Worm (Caenorhabditis elegans) whole organism, young adult: Measurements from ENCODE around the gene K10C9.1.

Source experiments
- B0019.2 ChIP-seq: fragments of 200-800 bp; sonication (Bioruptor generic); conservative IDR thresholded peaks from 2 replicates; pipeline ENCODE4 v1.3.6; 2022; ENCODE audit warnings: missing genetic modification reagents, missing genetic modification characterization, missing compliant biosample characterization
- C06A6.2 ChIP-seq: fragments of 200-800 bp; sonication (Bioruptor generic); conservative IDR thresholded peaks from 2 replicates; pipeline ENCODE4 v1.3.6; 2022; ENCODE audit warnings: missing genetic modification characterization, missing compliant biosample characterization
- C17E4.6 ChIP-seq: fragments of 200-800 bp; sonication (Bioruptor generic); IDR thresholded peaks from 2 replicates; pipeline ENCODE4 v1.3.6; 2022; ENCODE audit warnings: missing genetic modification reagents, missing genetic modification characterization, missing compliant biosample characterization
- F23B12.7 ChIP-seq: sonication (generic microtip); optimal IDR thresholded peaks from 2 replicates; lab custom pipeline; 2017; ENCODE audit warnings: missing genetic modification characterization, mild to moderate bottlenecking, missing compliant biosample characterization, antibody characterized with exemption, moderate library complexity; ENCODE audit not compliant: insufficient read depth
- F49E8.2 ChIP-seq: sonication (generic microtip); optimal IDR thresholded peaks from 3 replicates; lab custom pipeline; 2017; ENCODE audit warnings: missing genetic modification characterization, mild to moderate bottlenecking, missing compliant biosample characterization, antibody characterized with exemption, moderate library complexity; ENCODE audit not compliant: insufficient read depth
- F55B11.4 ChIP-seq: sonication (generic microtip); optimal IDR thresholded peaks from 2 replicates; lab custom pipeline; 2016; ENCODE audit warnings: missing compliant biosample characterization, missing genetic modification characterization, borderline replicate concordance; ENCODE audit not compliant: insufficient read depth
- F57A8.1 ChIP-seq: fragments of 200-800 bp; sonication (Bioruptor generic); optimal IDR thresholded peaks from 2 replicates; lab custom pipeline; 2018; ENCODE audit warnings: mild to moderate bottlenecking, missing genetic modification characterization, moderate library complexity, missing compliant biosample characterization
- K11D2.4 ChIP-seq: fragments of 200-800 bp; sonication (Bioruptor generic); IDR thresholded peaks from 2 replicates; pipeline ENCODE4 v1.3.6; 2022; ENCODE audit warnings: missing genetic modification reagents, missing genetic modification characterization, missing compliant biosample characterization
- Y53F4B.3 ChIP-seq: fragments of 200-800 bp; sonication (Bioruptor generic); IDR thresholded peaks from 2 replicates; pipeline ENCODE4 v1.3.6; 2022; ENCODE audit warnings: missing genetic modification reagents, missing genetic modification characterization, missing compliant biosample characterization
- Y67H2A.10 ChIP-seq: fragments of 200-800 bp; sonication (Bioruptor generic); conservative IDR thresholded peaks from 2 replicates; pipeline ENCODE4 v1.3.6; 2022; ENCODE audit warnings: missing genetic modification reagents, missing genetic modification characterization, missing compliant biosample characterization
- Y95B8A.8 ChIP-seq: fragments of 200-800 bp; sonication (Bioruptor generic); IDR thresholded peaks from 2 replicates; pipeline ENCODE4 v1.3.6; 2022; ENCODE audit warnings: missing genetic modification reagents, missing genetic modification characterization, missing compliant biosample characterization
- ZK185.1 ChIP-seq: sonication (generic microtip); optimal IDR thresholded peaks from 2 replicates; lab custom pipeline; 2016; ENCODE audit warnings: mild to moderate bottlenecking, missing genetic modification characterization, missing compliant biosample characterization; ENCODE audit not compliant: poor library complexity, severe bottlenecking
- atf-7 ChIP-seq: sonication (generic microtip); optimal IDR thresholded peaks from 2 replicates; lab custom pipeline; 2017; ENCODE audit warnings: mild to moderate bottlenecking, missing genetic modification characterization, missing compliant biosample characterization
- athp-1 ChIP-seq: sonication (generic microtip); optimal IDR thresholded peaks from 2 replicates; lab custom pipeline; 2017; ENCODE audit warnings: mild to moderate bottlenecking, missing genetic modification characterization, missing compliant biosample characterization
- bed-1 ChIP-seq: fragments of 200-800 bp; sonication (Bioruptor generic); IDR thresholded peaks from 2 replicates; pipeline ENCODE4 v1.3.6; 2022; ENCODE audit warnings: missing genetic modification reagents, missing genetic modification characterization, missing compliant biosample characterization
- bed-2 ChIP-seq: fragments of 200-800 bp; sonication (Bioruptor generic); IDR thresholded peaks from 2 replicates; pipeline ENCODE4 v1.3.6; 2022; ENCODE audit warnings: missing genetic modification reagents, missing genetic modification characterization, missing compliant biosample characterization
- ccch-3 ChIP-seq: fragments of 200-800 bp; sonication (Bioruptor generic); optimal IDR thresholded peaks from 2 replicates; lab custom pipeline; 2018; ENCODE audit warnings: mild to moderate bottlenecking, missing genetic modification characterization, missing compliant biosample characterization
- ceh-58 ChIP-seq: fragments of 200-800 bp; sonication (Bioruptor generic); IDR thresholded peaks from 2 replicates; pipeline ENCODE4 v1.3.6; 2022; ENCODE audit warnings: missing genetic modification characterization, missing compliant biosample characterization
- ceh-91 ChIP-seq: fragments of 200-800 bp; sonication (Bioruptor generic); IDR thresholded peaks from 2 replicates; pipeline ENCODE4 v1.3.6; 2022; ENCODE audit warnings: missing genetic modification reagents, missing genetic modification characterization, missing compliant biosample characterization
- chd-7 ChIP-seq: sonication (generic microtip); optimal IDR thresholded peaks from 2 replicates; lab custom pipeline; 2016; ENCODE audit warnings: mild to moderate bottlenecking, missing genetic modification characterization, moderate library complexity, missing compliant biosample characterization
- dox-1 ChIP-seq: fragments of 200-800 bp; sonication (Bioruptor generic); IDR thresholded peaks from 2 replicates; pipeline ENCODE4 v1.3.6; 2022; ENCODE audit warnings: missing genetic modification reagents, missing genetic modification characterization, missing compliant biosample characterization
- dpl-1 ChIP-seq: fragments of 150-350 bp; optimal IDR thresholded peaks from 2 replicates; lab custom pipeline; 2014; ENCODE audit warnings: missing biosample characterization, missing genetic modification reagents, missing genetic modification characterization
- efl-1 ChIP-seq: fragments of 150-350 bp; optimal IDR thresholded peaks from 2 replicates; lab custom pipeline; 2014; ENCODE audit warnings: missing biosample characterization, missing genetic modification reagents, missing genetic modification characterization
- egl-44 ChIP-seq: fragments of 200-800 bp; sonication (Bioruptor generic); IDR thresholded peaks from 2 replicates; pipeline ENCODE4 v1.3.6; 2022; ENCODE audit warnings: missing genetic modification reagents, missing genetic modification characterization, missing compliant biosample characterization
- ekl-4 ChIP-seq: fragments of 200-800 bp; sonication (Bioruptor generic); IDR thresholded peaks from 2 replicates; pipeline ENCODE4 v1.3.6; 2022; ENCODE audit warnings: missing genetic modification reagents, missing genetic modification characterization, missing compliant biosample characterization
- ets-4 ChIP-seq: fragments of 200-800 bp; sonication (Bioruptor generic); optimal IDR thresholded peaks from 2 replicates; lab custom pipeline; 2018; ENCODE audit warnings: mild to moderate bottlenecking, missing genetic modification characterization, missing compliant biosample characterization
- gei-17 ChIP-seq: fragments of 200-800 bp; sonication (Bioruptor generic); optimal IDR thresholded peaks from 2 replicates; lab custom pipeline; 2018; ENCODE audit warnings: mild to moderate bottlenecking, missing genetic modification characterization, missing compliant biosample characterization
- hmg-1.2 ChIP-seq: fragments of 200-800 bp; sonication (Bioruptor generic); IDR thresholded peaks from 2 replicates; pipeline ENCODE4 v1.3.6; 2022; ENCODE audit warnings: missing genetic modification reagents, missing genetic modification characterization, missing compliant biosample characterization
- lag-1 ChIP-seq: fragments of 200-800 bp; sonication (Bioruptor generic); IDR thresholded peaks from 2 replicates; pipeline ENCODE4 v1.3.6; 2022; ENCODE audit warnings: missing genetic modification reagents, missing genetic modification characterization, missing compliant biosample characterization
- lin-26 ChIP-seq: fragments of 200-800 bp; sonication (Bioruptor generic); IDR thresholded peaks from 2 replicates; pipeline ENCODE4 v1.3.6; 2022; ENCODE audit warnings: missing genetic modification reagents, missing genetic modification characterization, missing compliant biosample characterization
- lin-35 ChIP-seq, 3 experiments: fragments of 150-350 bp in 2 of 3; sonication (generic microtip) in 1 of 3; optimal IDR thresholded peaks; 2 replicates each; lab custom pipeline; 2014 to 2018; ENCODE audit warnings: missing biosample characterization in 3 of 3, missing genetic modification characterization in 3 of 3, missing genetic modification reagents in 3 of 3
- madf-10 ChIP-seq: sonication (generic microtip); optimal IDR thresholded peaks from 2 replicates; lab custom pipeline; 2016; ENCODE audit warnings: mild to moderate bottlenecking, missing genetic modification characterization, missing compliant biosample characterization
- madf-6 ChIP-seq: fragments of 200-800 bp; sonication (Bioruptor generic); IDR thresholded peaks from 2 replicates; pipeline ENCODE4 v1.3.6; 2022; ENCODE audit warnings: missing genetic modification reagents, missing genetic modification characterization, missing compliant biosample characterization
- mcd-1 ChIP-seq: fragments of 200-800 bp; sonication (Bioruptor generic); IDR thresholded peaks from 2 replicates; pipeline ENCODE4 v1.3.6; 2022; ENCODE audit warnings: missing genetic modification reagents, missing genetic modification characterization, missing compliant biosample characterization
- mes-4 ChIP-seq: sonication (generic microtip); optimal IDR thresholded peaks from 2 replicates; lab custom pipeline; 2016; ENCODE audit warnings: missing genotype, missing genetic modification characterization, missing compliant biosample characterization
- pha-4 ChIP-seq: fragments of 150-350 bp; sonication (generic microtip); optimal IDR thresholded peaks from 2 replicates; lab custom pipeline; 2014; ENCODE audit warnings: missing biosample characterization, missing genetic modification reagents, missing genetic modification characterization
- rcor-1 ChIP-seq: fragments of 200-800 bp; sonication (Bioruptor generic); IDR thresholded peaks from 2 replicates; pipeline ENCODE4 v1.3.6; 2022; ENCODE audit warnings: missing genetic modification reagents, missing genetic modification characterization, missing compliant biosample characterization
- rpc-1 ChIP-seq, 2 experiments: fragments of 150-350 bp in 1 of 2; sonication (generic microtip) in 1 of 2; optimal IDR thresholded peaks; 2 replicates each; lab custom pipeline; 2014 to 2018; ENCODE audit warnings: missing biosample characterization in 1 of 2, missing genetic modification characterization in 1 of 2, missing genetic modification reagents in 1 of 2, missing genotype in 1 of 2
- sea-2 ChIP-seq: fragments of 200-800 bp; sonication (Bioruptor generic); IDR thresholded peaks from 2 replicates; pipeline ENCODE4 v1.3.6; 2022; ENCODE audit warnings: missing genetic modification characterization, missing compliant biosample characterization
- somi-1 ChIP-seq: fragments of 200-800 bp; sonication (Bioruptor generic); optimal IDR thresholded peaks from 2 replicates; lab custom pipeline; 2018; ENCODE audit warnings: mild to moderate bottlenecking, missing genetic modification characterization, missing compliant biosample characterization
- unc-130 ChIP-seq: sonication (generic microtip); optimal IDR thresholded peaks from 2 replicates; lab custom pipeline; 2016; ENCODE audit warnings: missing genetic modification reagents, missing genetic modification characterization, missing compliant biosample characterization
- zfh-2 ChIP-seq: fragments of 200-800 bp; sonication (Bioruptor generic); conservative IDR thresholded peaks from 2 replicates; pipeline ENCODE4 v1.3.6; 2022; ENCODE audit warnings: missing genetic modification reagents, missing genetic modification characterization, missing compliant biosample characterization
- ztf-22 ChIP-seq: fragments of 200-800 bp; sonication (Bioruptor generic); optimal IDR thresholded peaks from 2 replicates; lab custom pipeline; 2018; ENCODE audit warnings: mild to moderate bottlenecking, missing genetic modification characterization, moderate library complexity, missing compliant biosample characterization
- ztf-25 ChIP-seq: fragments of 200-800 bp; sonication (Bioruptor generic); IDR thresholded peaks from 2 replicates; pipeline ENCODE4 v1.3.6; 2022; ENCODE audit warnings: missing genetic modification reagents, missing genetic modification characterization, missing compliant biosample characterization
- ztf-26 ChIP-seq: sonication (generic microtip); optimal IDR thresholded peaks from 2 replicates; lab custom pipeline; 2017; ENCODE audit warnings: missing genetic modification characterization, missing compliant biosample characterization
- ztf-28 ChIP-seq: fragments of 200-800 bp; sonication (Bioruptor generic); IDR thresholded peaks from 2 replicates; pipeline ENCODE4 v1.3.6; 2022; ENCODE audit warnings: missing genetic modification reagents, missing genetic modification characterization, missing compliant biosample characterization

Gene K10C9.1

ce11 chrV:1067468-1067867 lies 7.6 kb upstream of the K10C9.1 start, which contains the start of gene K10C9.7:
K10C9.7 (minus strand) TSS chrV:1067568.
- TF ChIP-seq ets-4 (GFP tag; lab: Kevin White, UChicago) (no peak), rpc-1 (optimal IDR thresholded peaks at IDR 0.05; lab: Kevin White, UChicago) (no peak), rpc-1 (tag; optimal IDR thresholded peaks at IDR 0.05; lab: Kevin White, UChicago) (no peak), atf-7 (tag; lab: Kevin White, UChicago) (no peak), C17E4.6 (GFP tag; lab: Robert Waterston, UW) (no peak), sea-2 (GFP tag; lab: Robert Waterston, UW) (no peak), Y95B8A.8 (GFP tag; lab: Robert Waterston, UW) (no peak), athp-1 (no peak), C06A6.2 (GFP tag; lab: Robert Waterston, UW) (no peak), ZK185.1 (tag; lab: Kevin White, UChicago) (no peak), ceh-58 (GFP tag; lab: Robert Waterston, UW) (no peak), madf-6 (no peak), Y67H2A.10 (GFP tag; lab: Robert Waterston, UW) (no peak), ztf-26 (tag; lab: Kevin White, UChicago) (no peak), dpl-1 (GFP tag; lab: Kevin White, UChicago) (no peak), mes-4 (tag; lab: Kevin White, UChicago) (no peak), bed-1 (no peak), lin-35 (GFP tag; optimal IDR thresholded peaks at IDR 0.05; lab: Kevin White, UChicago) (no peak), zfh-2 (GFP tag; lab: Robert Waterston, UW) (no peak), F57A8.1 (GFP tag; lab: Kevin White, UChicago) (no peak)

ce11 chrV:1084016-1084415 lies 9.0 kb downstream of the K10C9.1 start, which contains the start of gene Y50D4B.6:
Y50D4B.6 (plus strand) TSS chrV:1084316.
- TF ChIP-seq rcor-1 (GFP tag; lab: Robert Waterston, UW) (no peak), B0019.2 (GFP tag; lab: Robert Waterston, UW) (no peak), zfh-2 (GFP tag; lab: Robert Waterston, UW) (no peak), unc-130 (no peak), ztf-22 (GFP tag; lab: Kevin White, UChicago) (no peak), ceh-91 (no peak), ccch-3 (no peak), Y53F4B.3 (GFP tag; lab: Robert Waterston, UW) (no peak), hmg-1.2 (GFP tag; lab: Robert Waterston, UW) (no peak), bed-2 (GFP tag; lab: Robert Waterston, UW) (no peak), somi-1 (GFP tag; lab: Kevin White, UChicago) (no peak), madf-10 (tag; lab: Kevin White, UChicago) (no peak), efl-1 (GFP tag; lab: Kevin White, UChicago) (no peak), mes-4 (tag; lab: Kevin White, UChicago) (no peak), ekl-4 (GFP tag; lab: Robert Waterston, UW) (no peak), chd-7 (tag; lab: Kevin White, UChicago) (no peak), lin-35 (GFP tag; optimal IDR thresholded peaks at IDR 0.05; lab: Kevin White, UChicago) (no peak), C06A6.2 (GFP tag; lab: Robert Waterston, UW) (no peak), F55B11.4 (tag; lab: Kevin White, UChicago) (no peak), F49E8.2 (tag; lab: Kevin White, UChicago) (no peak)

- TF ChIP-seq egl-44 (GFP tag; lab: Robert Waterston, UW) (no peak), pha-4 (tag; lab: Kevin White, UChicago) (no peak), dox-1 (GFP tag; lab: Robert Waterston, UW) (no peak), lag-1 (no peak), K11D2.4 (GFP tag; lab: Robert Waterston, UW) (no peak), mcd-1 (GFP tag; lab: Robert Waterston, UW) (no peak), lin-26 (GFP tag; lab: Robert Waterston, UW) (no peak), ztf-28 (GFP tag; lab: Robert Waterston, UW) (no peak), rcor-1 (GFP tag; lab: Robert Waterston, UW) (no peak), ceh-91 (no peak), gei-17 (GFP tag; lab: Kevin White, UChicago) (no peak), hmg-1.2 (GFP tag; lab: Robert Waterston, UW) (no peak), ztf-25 (GFP tag; lab: Robert Waterston, UW) (no peak), F23B12.7 (tag; lab: Kevin White, UChicago) (no peak)
These were observed 12.9 kb downstream of the K10C9.1 start, which contains the start of gene clec-203 for ce11 chrV:1087983-1088382. clec-203 (plus strand) TSS chrV:1088283.
